Worm (Caenorhabditis elegans): ENCODE data around the gene C34F11.5.

Gene C34F11.5

DNA sequence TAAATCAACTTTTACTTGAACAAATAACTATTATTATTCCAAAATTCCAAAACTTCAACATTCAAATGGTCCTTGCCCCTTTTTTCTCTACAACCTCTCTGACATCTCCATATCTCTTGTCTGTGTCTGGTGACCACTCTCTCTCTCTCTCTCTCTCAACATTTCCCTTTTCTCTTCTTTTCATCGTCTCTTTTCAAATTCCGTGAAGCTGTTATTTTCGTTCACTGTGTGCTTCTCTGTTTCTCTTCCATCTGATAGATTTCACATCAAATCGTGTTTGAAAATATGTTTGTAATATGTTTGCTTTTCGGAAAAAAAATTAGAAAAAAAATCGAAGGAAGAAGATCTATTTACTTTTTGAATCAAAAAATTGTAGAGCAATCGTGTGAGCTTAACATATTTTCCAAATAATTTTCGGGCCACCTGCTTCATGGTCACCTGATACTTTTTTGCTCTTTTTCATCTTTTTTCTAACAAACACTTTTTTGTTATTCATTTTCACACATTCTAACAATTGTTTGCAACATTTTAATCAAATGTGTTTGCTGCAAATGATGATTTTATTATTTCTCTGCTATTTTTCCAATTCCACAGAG lies 5.5 kb downstream of the C34F11.5 start (continued):
- peak; percentile 39 for TF ChIP-seq nhr-20 (tag; optimal IDR thresholded peaks at IDR 0.05)
- peak; percentile 63 for TF ChIP-seq dsc-1 (tag; optimal IDR thresholded peaks at IDR 0.05)
- peak; percentile 85 for TF ChIP-seq lin-14 (GFP tag; optimal IDR thresholded peaks at IDR 0.05)
- TF ChIP-seq C16A3.4 (tag; optimal IDR thresholded peaks at IDR 0.05), result peak; percentile 7
- no peak for TF ChIP-seq lin-13 (GFP tag; optimal IDR thresholded peaks at IDR 0.05)
- TF ChIP-seq skn-1 (tag; optimal IDR thresholded peaks at IDR 0.05), result peak; percentile 26
- no peak for TF ChIP-seq fos-1 (tag; optimal IDR thresholded peaks at IDR 0.05)
- TF ChIP-seq xbp-1 (tag; optimal IDR thresholded peaks at IDR 0.05), result no peak
- peak; percentile 30 for TF ChIP-seq swsn-7 (tag; optimal IDR thresholded peaks at IDR 0.05)
- no peak for TF ChIP-seq egl-13 (tag; optimal IDR thresholded peaks at IDR 0.05)
- peak; percentile 70 for TF ChIP-seq snu-23 (GFP tag; optimal IDR thresholded peaks at IDR 0.05)
- peak; percentile 87 for TF ChIP-seq blmp-1 (tag; optimal IDR thresholded peaks at IDR 0.05)

DNA sequence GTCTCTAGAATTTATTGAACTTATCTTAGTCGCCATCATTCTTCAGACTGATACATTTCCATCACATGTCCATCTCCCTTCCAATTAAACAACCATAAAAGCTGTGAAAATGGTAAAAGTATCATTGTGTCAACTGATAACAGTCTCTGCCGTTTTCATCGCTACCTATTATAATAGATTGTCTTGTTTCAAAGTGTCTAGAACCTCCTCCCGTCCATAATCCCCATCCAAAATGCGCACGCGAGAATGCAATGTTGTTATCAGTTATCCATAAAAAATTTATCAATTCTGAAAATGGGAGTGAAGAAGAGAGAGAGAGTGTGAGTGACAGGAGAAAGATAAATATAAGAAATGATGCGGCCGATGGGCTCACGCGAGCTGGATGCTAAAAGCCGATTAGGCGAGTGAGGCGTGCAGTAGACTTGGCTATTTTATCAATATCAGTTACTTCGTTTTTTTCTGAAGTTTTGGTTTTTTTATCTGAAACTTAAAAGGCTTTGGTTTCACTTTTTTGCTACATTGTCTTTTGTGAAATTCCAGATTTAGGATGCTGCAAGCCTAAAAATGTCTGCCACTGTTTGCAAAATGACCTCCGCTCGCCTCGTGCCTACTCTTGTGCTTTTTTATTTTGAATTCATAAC lies 6.4 kb downstream of the C34F11.5 start:
- TF ChIP-seq zag-1 (tag; optimal IDR thresholded peaks at IDR 0.05) (no peak), lin-15B (tag; optimal IDR thresholded peaks at IDR 0.05) (no peak), ceh-90 (tag; optimal IDR thresholded peaks at IDR 0.05) (no peak), elt-2 (tag; optimal IDR thresholded peaks at IDR 0.05) (peak; percentile 99), C34B4.2 (tag; optimal IDR thresholded peaks at IDR 0.05) (no peak), blmp-1 (tag; optimal IDR thresholded peaks at IDR 0.05) (peak; percentile 46), nhr-237 (tag; optimal IDR thresholded peaks at IDR 0.05) (no peak), pax-3 (tag; optimal IDR thresholded peaks at IDR 0.05) (no peak), snpc-4 (tag; optimal IDR thresholded peaks at IDR 0.05) (no peak), rnt-1 (tag; optimal IDR thresholded peaks at IDR 0.05) (no peak), egl-13 (tag; optimal IDR thresholded peaks at IDR 0.05) (no peak), mab-9 (GFP tag; IDR thresholded peaks at IDR 0.05) (no peak), vab-15 (tag; optimal IDR thresholded peaks at IDR 0.05) (no peak), nhr-85 (tag) (peak; percentile 67), nhr-20 (tag; optimal IDR thresholded peaks at IDR 0.05) (peak; percentile 16), fkh-10 (GFP tag; optimal IDR thresholded peaks at IDR 0.05) (no peak), lir-3 (tag; optimal IDR thresholded peaks at IDR 0.05; ENCODE audit: poor library complexity) (no peak), jun-1 (tag; optimal IDR thresholded peaks at IDR 0.05) (peak; percentile 61), ceh-8 (GFP tag; optimal IDR thresholded peaks at IDR 0.05) (no peak), pqm-1 (tag; optimal IDR thresholded peaks at IDR 0.05) (peak; percentile 82), sptf-1 (tag; optimal IDR thresholded peaks at IDR 0.05) (no peak), fos-1 (tag; optimal IDR thresholded peaks at IDR 0.05) (no peak), tlp-1 (tag; optimal IDR thresholded peaks at IDR 0.05) (peak; percentile 69), sup-37 (GFP tag; optimal IDR thresholded peaks at IDR 0.05) (no peak), lsy-2 (tag; optimal IDR thresholded peaks at IDR 0.05) (peak in 1 of 2 experiments; percentile 10), F16B12.6 (tag; optimal IDR thresholded peaks at IDR 0.05) (no peak), unc-62 (GFP tag; optimal IDR thresholded peaks at IDR 0.05) (no peak), lin-13 (GFP tag; optimal IDR thresholded peaks at IDR 0.05) (no peak), dpl-1 (GFP tag; optimal IDR thresholded peaks at IDR 0.05) (no peak), unc-86 (tag; optimal IDR thresholded peaks at IDR 0.05) (no peak), ceh-63 (GFP tag; optimal IDR thresholded peaks at IDR 0.05) (no peak), C04F5.9 (tag; optimal IDR thresholded peaks at IDR 0.05) (no peak), hlh-4 (tag; optimal IDR thresholded peaks at IDR 0.05) (no peak), tbx-2 (tag; optimal IDR thresholded peaks at IDR 0.05) (no peak), elt-3 (tag; optimal IDR thresholded peaks at IDR 0.05) (peak in 4 of 6 experiments; percentile 22 to 77 (median 43)), nhr-76 (tag; optimal IDR thresholded peaks at IDR 0.05) (no peak), unc-30 (tag; optimal IDR thresholded peaks at IDR 0.05) (no peak), ztf-11 (tag; optimal IDR thresholded peaks at IDR 0.05) (no peak), xbp-1 (tag; optimal IDR thresholded peaks at IDR 0.05) (no peak), unc-98 (GFP tag; IDR thresholded peaks at IDR 0.05) (no peak), nhr-28 (tag; optimal IDR thresholded peaks at IDR 0.05) (no peak), nhr-90 (tag; optimal IDR thresholded peaks at IDR 0.05; ENCODE audit: poor library complexity) (peak; percentile 42), ceh-82 (tag; optimal IDR thresholded peaks at IDR 0.05) (no peak), isw-1 (GFP tag; IDR thresholded peaks at IDR 0.05) (no peak)

All from whole organism, L1 larva.